Fruit fly (Drosophila melanogaster) S2 (cell line): ENCODE results near the gene pelo.

Experiments
- CG8478 ChIP-seq: fragments of >200 bp; optimal IDR thresholded peaks from 2 replicates; lab custom pipeline; 2018
- CTCF ChIP-seq, 2 experiments: fragments of >200 bp; optimal IDR thresholded peaks; 2 replicates each; lab custom pipeline; 2018

DNA sequence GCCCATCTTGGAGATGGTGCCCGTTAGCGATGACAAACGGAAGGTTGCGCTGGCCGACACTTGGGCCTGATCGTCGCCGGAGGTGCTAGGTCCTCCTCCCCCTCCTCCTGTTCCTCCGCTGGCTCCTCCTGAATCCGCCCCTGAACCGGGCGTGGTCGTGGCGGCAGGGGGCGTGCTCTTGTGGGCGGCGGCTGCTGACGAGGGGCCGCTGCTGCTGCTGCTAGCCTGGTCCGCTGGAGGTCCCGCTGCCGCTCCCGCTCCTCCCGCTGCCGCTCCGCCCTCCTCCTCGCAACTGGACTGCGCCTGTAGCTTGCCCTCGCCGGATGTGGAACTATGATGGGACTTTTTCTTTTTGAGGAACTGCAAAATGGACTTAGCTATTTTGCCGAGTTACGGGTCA is 3.0 kb upstream of the pelo start:
- TF ChIP-seq CTCF (optimal IDR thresholded peaks at IDR 0.05; lab: Kevin White, UChicago) (no peak), CG8478 (lab: Kevin White, UChicago) (no peak)
